Worm (Caenorhabditis elegans): Measurements from ENCODE around the gene gck-3.

DNA sequence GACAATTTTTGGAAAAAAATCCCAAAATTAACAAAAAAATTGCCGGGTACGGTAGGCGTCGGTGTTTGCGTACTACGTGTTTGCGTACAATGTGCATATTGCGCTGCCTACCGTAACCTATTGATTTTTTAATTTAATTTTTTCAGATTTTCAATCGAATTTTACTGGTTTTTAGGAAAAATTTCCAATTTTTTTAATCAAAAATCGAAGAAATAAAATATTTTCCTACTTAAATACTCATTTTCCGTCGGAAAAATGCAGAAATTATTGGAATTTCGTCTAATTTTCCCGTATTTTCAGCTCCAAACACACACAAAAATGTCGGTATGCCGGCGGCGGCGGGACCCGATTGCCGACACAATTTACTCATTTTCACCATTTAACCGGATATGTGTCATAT is 19.3 kb upstream of the gck-3 start, which contains the start of gene Y59A8B.21:
- no peak for TF ChIP-seq pha-4 (tag; optimal IDR thresholded peaks at IDR 0.05)
- TF ChIP-seq unc-86 (tag; optimal IDR thresholded peaks at IDR 0.05), result no peak
- TF ChIP-seq K02D7.2 (tag; optimal IDR thresholded peaks at IDR 0.05), result no peak
- TF ChIP-seq unc-55 (GFP tag; optimal IDR thresholded peaks at IDR 0.05), result no peak
- TF ChIP-seq fkh-10 (GFP tag; optimal IDR thresholded peaks at IDR 0.05), result no peak
- no peak for TF ChIP-seq elt-2 (tag; optimal IDR thresholded peaks at IDR 0.05)
- no peak for TF ChIP-seq ama-1 (optimal IDR thresholded peaks at IDR 0.05)
- no peak for TF ChIP-seq rnt-1 (tag; optimal IDR thresholded peaks at IDR 0.05)
- no peak for TF ChIP-seq syd-9 (tag; optimal IDR thresholded peaks at IDR 0.05)
- no peak for TF ChIP-seq hlh-8 (tag; optimal IDR thresholded peaks at IDR 0.05)
- TF ChIP-seq gmeb-2 (tag; optimal IDR thresholded peaks at IDR 0.05), result no peak
- TF ChIP-seq ceh-30 (tag; optimal IDR thresholded peaks at IDR 0.05), result no peak

Measured in whole organism, late embryonic.